Worm (Caenorhabditis elegans) whole organism, mixed stage, embryonic: ENCODE data around the gene ifo-1.

Experiments
- M03D4.4 ChIP-seq: sonication (generic microtip); optimal IDR thresholded peaks from 2 replicates; lab custom pipeline; 2017; ENCODE audit warnings: mild to moderate bottlenecking, missing genetic modification characterization, missing compliant biosample characterization
- bed-3 ChIP-seq: fragments of 200-800 bp; sonication (Bioruptor generic); optimal IDR thresholded peaks from 3 replicates; lab custom pipeline; 2018; ENCODE audit warnings: mild to moderate bottlenecking, missing genetic modification characterization, moderate library complexity, missing compliant biosample characterization
- blmp-1 ChIP-seq: fragments of 150-350 bp; optimal IDR thresholded peaks from 2 replicates; lab custom pipeline; 2014; ENCODE audit warnings: missing biosample characterization, missing genetic modification characterization
- ceh-39 ChIP-seq: fragments of 150-350 bp; optimal IDR thresholded peaks from 2 replicates; lab custom pipeline; 2014; ENCODE audit warnings: missing biosample characterization, missing genetic modification characterization
- ceh-43 ChIP-seq: fragments of 200-800 bp; sonication (Bioruptor generic); optimal IDR thresholded peaks from 2 replicates; lab custom pipeline; 2018; ENCODE audit warnings: mild to moderate bottlenecking, missing genetic modification characterization, moderate library complexity, missing compliant biosample characterization
- ceh-83 ChIP-seq: fragments of 200-800 bp; sonication (Bioruptor generic); optimal IDR thresholded peaks from 2 replicates; lab custom pipeline; 2018; ENCODE audit warnings: mild to moderate bottlenecking, missing genetic modification characterization, missing compliant biosample characterization
- ces-1 ChIP-seq: fragments of 150-350 bp; optimal IDR thresholded peaks from 2 replicates; lab custom pipeline; 2014; ENCODE audit warnings: missing biosample characterization, missing genetic modification reagents, missing genetic modification characterization
- cnd-1 ChIP-seq: fragments of 200-800 bp; sonication (Bioruptor generic); optimal IDR thresholded peaks from 2 replicates; lab custom pipeline; 2018; ENCODE audit warnings: mild to moderate bottlenecking, missing genetic modification characterization, missing compliant biosample characterization
- drap-1 ChIP-seq: fragments of 200-800 bp; sonication (Bioruptor generic); optimal IDR thresholded peaks from 3 replicates; lab custom pipeline; 2018; ENCODE audit warnings: mild to moderate bottlenecking, missing genetic modification characterization, missing compliant biosample characterization
- elt-1 ChIP-seq: sonication (generic microtip); optimal IDR thresholded peaks from 2 replicates; lab custom pipeline; 2017; ENCODE audit warnings: missing genetic modification characterization, mild to moderate bottlenecking, missing compliant biosample characterization, antibody characterized with exemption, moderate library complexity, borderline replicate concordance; ENCODE audit not compliant: insufficient read depth
- elt-3 ChIP-seq: fragments of 150-350 bp; optimal IDR thresholded peaks from 2 replicates; lab custom pipeline; 2014; ENCODE audit warnings: missing biosample characterization, missing genetic modification characterization
- ham-2 ChIP-seq: fragments of 200-800 bp; sonication (Bioruptor generic); optimal IDR thresholded peaks from 2 replicates; lab custom pipeline; 2018; ENCODE audit warnings: mild to moderate bottlenecking, missing genetic modification characterization, missing compliant biosample characterization
- hlh-1 ChIP-seq: fragments of 150-350 bp; optimal IDR thresholded peaks from 2 replicates; lab custom pipeline; 2014; ENCODE audit warnings: missing biosample characterization, missing genetic modification reagents, missing genetic modification characterization
- lin-13 ChIP-seq: fragments of 150-350 bp; optimal IDR thresholded peaks from 2 replicates; lab custom pipeline; 2014; ENCODE audit warnings: missing biosample characterization, missing genetic modification characterization
- lin-32 ChIP-seq: fragments of 200-800 bp; sonication (Bioruptor generic); optimal IDR thresholded peaks from 2 replicates; lab custom pipeline; 2018; ENCODE audit warnings: mild to moderate bottlenecking, missing genetic modification characterization, missing compliant biosample characterization
- lsy-2 ChIP-seq: fragments of 150-350 bp; optimal IDR thresholded peaks from 2 replicates; lab custom pipeline; 2014; ENCODE audit warnings: missing biosample characterization, missing genetic modification characterization
- mab-5 ChIP-seq: fragments of 150-350 bp; optimal IDR thresholded peaks from 2 replicates; lab custom pipeline; 2014; ENCODE audit warnings: missing biosample characterization, missing genetic modification characterization
- mep-1 ChIP-seq: fragments of 150-350 bp; optimal IDR thresholded peaks from 2 replicates; lab custom pipeline; 2017; ENCODE audit warnings: missing biosample characterization, missing genetic modification reagents, missing genetic modification characterization, inconsistent platforms
- mls-2 ChIP-seq: sonication (generic microtip); optimal IDR thresholded peaks from 2 replicates; lab custom pipeline; 2016; ENCODE audit warnings: mild to moderate bottlenecking, missing genetic modification characterization, moderate library complexity, missing compliant biosample characterization
- nhr-237 ChIP-seq: fragments of 150-350 bp; optimal IDR thresholded peaks from 2 replicates; lab custom pipeline; 2014; ENCODE audit warnings: missing biosample characterization, missing genetic modification characterization
- nhr-28 ChIP-seq: fragments of 150-350 bp; optimal IDR thresholded peaks from 2 replicates; lab custom pipeline; 2014; ENCODE audit warnings: missing biosample characterization, missing genetic modification characterization
- nhr-76 ChIP-seq: sonication (generic microtip); optimal IDR thresholded peaks from 2 replicates; lab custom pipeline; 2017; ENCODE audit warnings: missing biosample characterization, missing genetic modification characterization
- pha-4 ChIP-seq: fragments of 150-350 bp; optimal IDR thresholded peaks from 2 replicates; lab custom pipeline; 2018; ENCODE audit warnings: missing biosample characterization, missing genetic modification reagents, missing genetic modification characterization
- sptf-1 ChIP-seq: sonication (generic microtip); optimal IDR thresholded peaks from 2 replicates; lab custom pipeline; 2017; ENCODE audit warnings: mild to moderate bottlenecking, missing genetic modification characterization, moderate library complexity, missing compliant biosample characterization
- unc-39 ChIP-seq: fragments of 150-350 bp; optimal IDR thresholded peaks from 2 replicates; lab custom pipeline; 2014; ENCODE audit warnings: missing biosample characterization, missing genetic modification characterization
- unc-62 ChIP-seq: fragments of 150-350 bp; optimal IDR thresholded peaks from 2 replicates; lab custom pipeline; 2014; ENCODE audit warnings: missing biosample characterization, missing genetic modification reagents, missing genetic modification characterization
- zip-8 ChIP-seq: fragments of 150-350 bp; optimal IDR thresholded peaks from 2 replicates; lab custom pipeline; 2014; ENCODE audit warnings: missing biosample characterization, missing genetic modification characterization
- ztf-11 ChIP-seq: fragments of 150-350 bp; optimal IDR thresholded peaks from 2 replicates; lab custom pipeline; 2014; ENCODE audit warnings: missing biosample characterization, missing genetic modification characterization

The ifo-1 gene

DNA sequence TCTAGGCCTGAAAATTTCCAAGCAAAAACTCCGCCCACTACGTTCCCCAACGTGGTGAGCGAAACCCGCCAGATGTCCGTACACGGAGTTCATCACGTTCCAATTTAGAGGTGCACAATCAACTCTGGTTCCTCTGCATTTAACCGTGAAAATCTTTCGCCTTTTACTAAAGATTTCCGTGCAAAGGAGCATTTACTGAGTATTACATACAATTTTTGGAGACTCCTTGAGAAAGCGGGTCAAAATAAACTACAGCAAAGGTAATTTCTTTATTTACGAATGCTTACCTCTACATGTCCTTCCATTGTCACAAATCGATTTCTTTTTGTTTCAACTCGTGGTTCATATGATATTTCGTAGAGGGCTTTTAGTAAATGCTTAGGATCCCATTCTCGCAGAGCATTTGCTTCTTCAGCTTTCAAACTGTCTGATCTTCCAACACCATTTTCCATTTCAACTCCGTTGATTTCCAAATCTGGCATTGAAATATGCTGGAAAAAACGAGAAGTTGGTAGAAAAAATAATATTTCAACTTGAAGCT lies 9.8 kb downstream of the ifo-1 start, which contains the start of gene F42C5.9:
Gene F42C5.9, minus strand, starts transcription at position 491 of the 541 bp plus-strand sequence.
- TF ChIP-seq M03D4.4 (tag; lab: Kevin White, UChicago) (no peak), mab-5 (no peak), elt-1 (tag; lab: Kevin White, UChicago) (no peak)

DNA sequence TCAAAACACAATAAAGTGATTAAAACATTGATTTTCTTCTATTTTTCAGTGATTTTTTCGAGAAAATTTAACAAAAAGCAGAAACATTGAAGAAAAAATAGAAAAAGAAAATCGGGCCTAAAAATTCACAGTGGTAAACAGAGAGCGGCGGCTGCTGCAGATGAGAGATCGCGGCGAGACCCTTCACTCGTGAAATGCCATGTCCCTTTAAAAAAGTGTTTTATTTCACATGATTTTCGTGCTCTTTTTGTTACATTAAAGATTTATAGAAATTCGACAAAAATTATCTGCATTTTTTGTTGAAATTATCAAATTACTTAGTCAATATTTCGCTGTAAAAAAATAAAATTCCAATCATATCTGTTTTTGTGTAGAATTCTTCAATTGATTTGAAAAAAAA lies 12.5 kb downstream of the ifo-1 start:
- TF ChIP-seq nhr-76 (tag; lab: Kevin White, UChicago) = no peak
- no peak for TF ChIP-seq ceh-83
- TF ChIP-seq elt-3 (tag; lab: Kevin White, UChicago) = no peak
- no peak for TF ChIP-seq lin-32
- TF ChIP-seq blmp-1 (tag; lab: Kevin White, UChicago) = no peak
- TF ChIP-seq hlh-1 (tag; lab: Kevin White, UChicago) = peak; percentile 59
- peak; percentile 33 for TF ChIP-seq lin-13 (tag; lab: Kevin White, UChicago)
- TF ChIP-seq ces-1 (GFP tag; lab: Kevin White, UChicago) = peak; percentile 9
- TF ChIP-seq unc-39 (tag; lab: Kevin White, UChicago) = no peak
- TF ChIP-seq sptf-1 = peak; percentile 14
- no peak for TF ChIP-seq zip-8
- no peak for TF ChIP-seq unc-62 (GFP tag; lab: Kevin White, UChicago)
- no peak for TF ChIP-seq ztf-11 (tag; lab: Kevin White, UChicago)
- TF ChIP-seq ceh-43 (GFP tag; lab: Kevin White, UChicago) = no peak
- no peak for TF ChIP-seq mls-2
- peak; percentile 50 for TF ChIP-seq lsy-2
- no peak for TF ChIP-seq bed-3 (GFP tag; lab: Kevin White, UChicago)
- peak; percentile 76 for TF ChIP-seq mep-1
- TF ChIP-seq nhr-237 (tag; lab: Kevin White, UChicago) = peak; percentile 32
- TF ChIP-seq pha-4 (tag; lab: Kevin White, UChicago) = peak; percentile 49
- TF ChIP-seq nhr-28 (tag; lab: Kevin White, UChicago) = no peak
- no peak for TF ChIP-seq drap-1
- TF ChIP-seq, all 35 proteins: peak for 8

- TF ChIP-seq drap-1 (no peak), bed-3 (GFP tag; lab: Kevin White, UChicago) (no peak), cnd-1 (tag; lab: Kevin White, UChicago) (no peak), ztf-11 (tag; lab: Kevin White, UChicago) (no peak), mls-2 (no peak), mep-1 (no peak), elt-1 (tag; lab: Kevin White, UChicago) (no peak), ceh-43 (GFP tag; lab: Kevin White, UChicago) (no peak), ces-1 (GFP tag; lab: Kevin White, UChicago) (no peak), ceh-39 (tag; lab: Kevin White, UChicago) (no peak)
Observed at ce11 chrIV:7313397-7313910, 13.0 kb downstream of the ifo-1 start, which contains the start of gene rps-8. Gene rps-8, minus strand, starts transcription at chrIV:7313860.

DNA sequence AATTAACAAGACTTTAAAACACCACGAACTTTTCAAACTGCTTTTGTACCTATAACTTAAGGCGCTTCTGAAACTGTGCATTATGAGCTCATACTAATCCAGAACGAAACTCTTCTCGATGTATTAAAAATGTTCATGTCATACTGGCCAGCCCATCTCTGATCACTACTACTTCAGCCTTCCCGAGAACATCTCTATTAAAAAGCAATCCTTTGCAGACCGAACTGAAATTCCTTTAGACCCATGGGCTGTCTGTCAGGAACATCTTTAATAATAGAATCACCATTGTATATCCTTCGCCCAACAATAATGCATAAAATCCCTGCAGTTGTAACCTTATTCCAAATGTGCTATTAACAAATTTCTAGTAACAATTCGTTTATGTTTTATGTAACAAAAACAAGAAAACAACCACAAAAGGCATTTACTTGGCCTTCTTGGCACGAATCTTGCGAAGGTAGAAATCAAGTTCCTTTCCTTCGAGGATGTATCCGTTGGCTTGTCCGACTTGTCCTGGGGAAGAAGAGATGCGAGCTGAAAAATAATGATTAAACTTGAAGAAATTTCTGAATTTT lies 13.8 kb downstream of the ifo-1 start:
- TF ChIP-seq lin-32 = no peak

DNA sequence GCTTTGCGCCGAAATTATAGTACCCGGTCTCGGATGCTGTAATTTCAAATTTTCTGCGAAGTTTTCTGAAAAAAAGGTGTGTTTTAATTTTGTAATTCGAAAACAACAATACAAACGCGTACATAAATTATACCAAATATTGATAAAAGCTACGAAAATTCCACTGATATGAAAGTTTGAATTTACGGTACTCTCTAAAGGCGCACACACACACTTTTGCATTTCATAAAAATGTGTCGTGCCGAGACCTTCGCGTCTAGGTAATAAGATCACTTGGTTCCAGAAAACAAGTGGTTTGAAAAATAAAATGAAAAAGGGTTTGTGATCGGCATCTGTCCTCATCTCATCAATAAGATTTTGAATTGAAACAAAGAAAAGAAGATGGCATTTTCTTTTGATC lies 15.6 kb downstream of the ifo-1 start:
- no peak for TF ChIP-seq unc-39 (tag; lab: Kevin White, UChicago)
- no peak for TF ChIP-seq nhr-237 (tag; lab: Kevin White, UChicago)

ce11 chrIV:7310410-7310809 lies 16.1 kb downstream of the ifo-1 start, which contains the start of gene grl-4:
Gene grl-4, minus strand, starts transcription at chrIV:7310760.
- TF ChIP-seq mab-5 = no peak
- TF ChIP-seq lsy-2 = no peak
- peak; percentile 5 for TF ChIP-seq sptf-1
- no peak for TF ChIP-seq hlh-1 (tag; lab: Kevin White, UChicago)
- TF ChIP-seq ham-2 (GFP tag; lab: Kevin White, UChicago) = no peak
- no peak for TF ChIP-seq ces-1 (GFP tag; lab: Kevin White, UChicago)
